Worm (Caenorhabditis elegans) whole organism, late embryonic: ENCODE results near the gene T28A8.6.

ENCODE experiments used
- pat-9 ChIP-seq: fragments of 200-800 bp; sonication (Bioruptor generic); optimal IDR thresholded peaks from 2 replicates; lab custom pipeline; 2018; ENCODE audit warnings: mild to moderate bottlenecking, missing genetic modification characterization, moderate library complexity, missing compliant biosample characterization
- pha-4 ChIP-seq: fragments of 150-350 bp; optimal IDR thresholded peaks from 2 replicates; lab custom pipeline; 2018; ENCODE audit warnings: missing biosample characterization, missing genetic modification reagents, missing genetic modification characterization

DNA sequence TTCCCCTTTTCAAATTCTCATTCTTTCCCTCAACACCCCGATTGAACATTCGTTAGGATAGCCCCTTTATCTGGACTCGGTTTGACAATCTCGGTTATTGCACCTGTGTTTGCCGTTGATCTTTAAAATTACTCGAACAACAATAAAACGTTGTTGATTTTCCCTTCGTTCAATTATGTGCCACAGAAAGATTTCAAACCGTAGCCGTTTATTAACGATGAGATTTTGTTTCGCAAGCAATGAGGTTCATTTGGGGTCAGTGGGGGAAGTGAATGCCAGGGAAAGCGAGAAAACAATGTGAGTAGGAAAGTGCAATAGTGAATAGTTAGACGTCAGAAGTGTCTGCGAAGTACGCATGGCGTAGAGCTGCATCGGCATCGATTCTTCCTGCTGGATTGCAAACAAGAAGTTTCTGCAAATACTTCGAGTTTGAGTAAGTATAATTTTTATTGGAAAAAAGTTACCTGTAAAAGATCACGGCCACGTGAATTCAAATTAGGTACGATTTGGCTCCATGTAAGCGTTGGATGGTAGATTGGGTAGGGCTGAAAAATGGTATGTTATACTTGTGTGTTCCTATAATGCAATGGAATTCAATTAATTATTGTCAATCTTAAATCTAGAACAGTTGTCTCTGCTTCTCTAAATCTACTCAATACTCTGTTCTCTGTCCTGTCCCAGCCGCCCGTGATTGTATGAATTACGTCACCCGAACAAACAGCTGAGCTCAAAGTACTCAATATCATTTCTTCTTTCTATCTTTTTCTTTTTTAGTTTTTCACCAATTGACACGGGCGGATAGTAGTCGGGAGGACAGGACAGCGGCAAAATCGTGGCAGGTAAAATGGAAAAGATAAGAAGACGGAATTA is 34.3 kb upstream of the T28A8.6 start, which contains the start of gene kel-3:
- TF ChIP-seq pha-4 (tag; lab: Kevin White, UChicago) (no peak), pat-9 (tag; lab: Kevin White, UChicago) (no peak)
